Fruit fly (Drosophila melanogaster) whole organism, adult: Measurements from ENCODE around the gene Ptpmeg2.

Experiments used
- CG5204 ChIP-seq: fragments of 200-800 bp; sonication (Bioruptor generic); optimal IDR thresholded peaks from 2 replicates; lab custom pipeline; 2016; ENCODE audit warnings: missing biosample characterization, missing genetic modification characterization
- Clk ChIP-seq: fragments of 200-800 bp; sonication (Bioruptor generic); optimal IDR thresholded peaks from 2 replicates; lab custom pipeline; 2017; ENCODE audit warnings: missing biosample characterization, missing genetic modification characterization
- Hr96 ChIP-seq: fragments of 200-800 bp; sonication (Bioruptor generic); optimal IDR thresholded peaks from 2 replicates; lab custom pipeline; 2016; ENCODE audit warnings: missing biosample characterization, missing genetic modification characterization
- cic ChIP-seq: fragments of 200-800 bp; sonication (Bioruptor generic); optimal IDR thresholded peaks from 2 replicates; lab custom pipeline; 2017; ENCODE audit warnings: missing biosample characterization, mild to moderate bottlenecking, missing genetic modification characterization, moderate library complexity
- tj ChIP-seq: fragments of 200-800 bp; sonication (Bioruptor generic); optimal IDR thresholded peaks from 3 replicates; lab custom pipeline; 2017; ENCODE audit warnings: missing biosample characterization, mild to moderate bottlenecking, missing genetic modification characterization, moderate library complexity

dm6 chrX:9587881-9588280 lies 71.1 kb downstream of the Ptpmeg2 start:
- TF ChIP-seq Clk (GFP tag; lab: Kevin White, UChicago) (no peak), cic (GFP tag; lab: Kevin White, UChicago) (no peak), Hr96 (no peak), CG5204 (GFP tag; lab: Kevin White, UChicago) (no peak), tj (no peak)
